Worm (Caenorhabditis elegans): Measurements from ENCODE around the gene srx-101.

srx-101 gene

ce11 chrII:3659776-3660175, 30.8 kb downstream of the srx-101 start, which contains the start of gene F19B10.4:
TSS of gene F19B10.4 (plus strand) at chrII:3660076.
- no peak for TF ChIP-seq F13H6.1 (tag; optimal IDR thresholded peaks at IDR 0.05)
- TF ChIP-seq ztf-1 (GFP tag; conservative IDR thresholded peaks at IDR 0.05): no peak
- TF ChIP-seq unc-55 (GFP tag; optimal IDR thresholded peaks at IDR 0.05): no peak
- no peak for TF ChIP-seq sma-3 (GFP tag; optimal IDR thresholded peaks at IDR 0.05)
- no peak for TF ChIP-seq ceh-16 (tag; optimal IDR thresholded peaks at IDR 0.05)
- no peak for TF ChIP-seq zag-1 (tag; optimal IDR thresholded peaks at IDR 0.05)
- no peak for TF ChIP-seq nhr-10 (tag; optimal IDR thresholded peaks at IDR 0.05)
- TF ChIP-seq ztf-4 (tag; optimal IDR thresholded peaks at IDR 0.05): no peak
- TF ChIP-seq nhr-25 (tag; optimal IDR thresholded peaks at IDR 0.05): no peak
- no peak for TF ChIP-seq gmeb-1 (tag; optimal IDR thresholded peaks at IDR 0.05)
- TF ChIP-seq nhr-237 (tag; optimal IDR thresholded peaks at IDR 0.05): no peak
- TF ChIP-seq ZK546.5 (tag; optimal IDR thresholded peaks at IDR 0.05): no peak
- no peak for TF ChIP-seq mab-5 (tag; optimal IDR thresholded peaks at IDR 0.05)
- no peak for TF ChIP-seq ztf-11 (tag; optimal IDR thresholded peaks at IDR 0.05)
- no peak for TF ChIP-seq Y55F3AM.14 (GFP tag; optimal IDR thresholded peaks at IDR 0.05)
- no peak for TF ChIP-seq lin-13 (GFP tag; optimal IDR thresholded peaks at IDR 0.05)
- no peak for TF ChIP-seq elt-3 (tag; optimal IDR thresholded peaks at IDR 0.05)

ce11 chrII:3655378-3655777, 35.2 kb downstream of the srx-101 start, which contains the start of gene F19B10.5:
TSS of gene F19B10.5 (plus strand) at chrII:3655678.
- no peak for TF ChIP-seq ztf-11 (tag; optimal IDR thresholded peaks at IDR 0.05)
- TF ChIP-seq ztf-4 (tag; optimal IDR thresholded peaks at IDR 0.05): no peak
- no peak for TF ChIP-seq ceh-82 (tag; optimal IDR thresholded peaks at IDR 0.05)
- no peak for TF ChIP-seq gmeb-1 (tag; optimal IDR thresholded peaks at IDR 0.05)
- no peak for TF ChIP-seq elt-3 (tag; optimal IDR thresholded peaks at IDR 0.05)
- no peak for TF ChIP-seq skn-1 (tag; optimal IDR thresholded peaks at IDR 0.05)
- TF ChIP-seq zag-1 (tag; optimal IDR thresholded peaks at IDR 0.05): no peak
- TF ChIP-seq ceh-16 (tag; optimal IDR thresholded peaks at IDR 0.05): no peak
- TF ChIP-seq nhr-77 (tag; optimal IDR thresholded peaks at IDR 0.05): no peak
- no peak for TF ChIP-seq mab-5 (tag; optimal IDR thresholded peaks at IDR 0.05)
- no peak for TF ChIP-seq sma-3 (GFP tag; optimal IDR thresholded peaks at IDR 0.05)
- TF ChIP-seq Y55F3AM.14 (GFP tag; optimal IDR thresholded peaks at IDR 0.05): no peak
- no peak for TF ChIP-seq ZK546.5 (tag; optimal IDR thresholded peaks at IDR 0.05)

ce11 chrII:3647111-3647510, 43.4 kb downstream of the srx-101 start, which contains the start of gene fbxb-33:
TSS of gene fbxb-33 (plus strand) at chrII:3647411.
- TF ChIP-seq elt-1 (tag; optimal IDR thresholded peaks at IDR 0.05): no peak
- no peak for TF ChIP-seq sma-9 (GFP tag; optimal IDR thresholded peaks at IDR 0.05)
- no peak for TF ChIP-seq sma-9 (tag; optimal IDR thresholded peaks at IDR 0.05)
- TF ChIP-seq C34F6.9 (tag; optimal IDR thresholded peaks at IDR 0.05): no peak
- TF ChIP-seq gmeb-1 (tag; optimal IDR thresholded peaks at IDR 0.05): no peak
- no peak for TF ChIP-seq nhr-21 (tag; optimal IDR thresholded peaks at IDR 0.05)
- no peak for TF ChIP-seq fos-1 (tag; optimal IDR thresholded peaks at IDR 0.05)
- TF ChIP-seq alr-1 (tag; optimal IDR thresholded peaks at IDR 0.05): no peak
- no peak for TF ChIP-seq nhr-10 (tag; optimal IDR thresholded peaks at IDR 0.05)
- TF ChIP-seq mdl-1 (tag; optimal IDR thresholded peaks at IDR 0.05): no peak
- TF ChIP-seq nhr-6 (tag; optimal IDR thresholded peaks at IDR 0.05): no peak

- TF ChIP-seq lin-39 (tag; optimal IDR thresholded peaks at IDR 0.05) (no peak), lin-13 (GFP tag; optimal IDR thresholded peaks at IDR 0.05) (no peak), nhr-6 (tag; optimal IDR thresholded peaks at IDR 0.05) (no peak), nhr-23 (tag; optimal IDR thresholded peaks at IDR 0.05) (no peak), F13H6.1 (tag; optimal IDR thresholded peaks at IDR 0.05) (no peak), lin-11 (tag; optimal IDR thresholded peaks at IDR 0.05) (no peak), sma-9 (GFP tag; optimal IDR thresholded peaks at IDR 0.05) (no peak), sma-9 (tag; optimal IDR thresholded peaks at IDR 0.05) (no peak), mbf-1 (tag; optimal IDR thresholded peaks at IDR 0.05) (no peak)
Observed at ce11 chrII:3641197-3641596, 49.3 kb downstream of the srx-101 start, which contains the start of gene M151.1. TSS of gene M151.1 (plus strand) at chrII:3641497.

- TF ChIP-seq ZK546.5 (tag; optimal IDR thresholded peaks at IDR 0.05) (no peak), sma-9 (GFP tag; optimal IDR thresholded peaks at IDR 0.05) (no peak), sma-9 (tag; optimal IDR thresholded peaks at IDR 0.05) (no peak), ama-1 (optimal IDR thresholded peaks at IDR 0.05) (no peak), nhr-25 (tag; optimal IDR thresholded peaks at IDR 0.05) (no peak), unc-39 (tag; optimal IDR thresholded peaks at IDR 0.05) (no peak), mdl-1 (tag; optimal IDR thresholded peaks at IDR 0.05) (no peak)
Observed at ce11 chrII:3640197-3640596, 50.3 kb downstream of the srx-101 start, which contains the start of gene M151.10. TSS of gene M151.10 (minus strand) at chrII:3640297.

All from whole organism, L2 larva.